Fruit fly (Drosophila melanogaster) whole organism, embryonic: ENCODE data around the gene Nmt.

Source experiments
- CG6689 ChIP-seq: fragments of 200-800 bp; sonication (Bioruptor generic); IDR thresholded peaks from 2 replicates; pipeline ENCODE4 v1.3.6; 2022; ENCODE audit warnings: missing biosample characterization, missing genetic modification characterization
- Doc2 ChIP-seq: fragments of 200-800 bp; sonication (Bioruptor generic); IDR thresholded peaks from 2 replicates; pipeline ENCODE4 v1.3.6; 2022; ENCODE audit warnings: missing biosample characterization, missing genetic modification characterization
- Hr51 ChIP-seq, 2 experiments: fragments of 200-800 bp; sonication (Bioruptor generic); optimal IDR thresholded peaks; 2 replicates in 1 of 2; 3 replicates in 1 of 2; lab custom pipeline; 2016 to 2018; ENCODE audit warnings: missing biosample characterization in 2 of 2, missing genetic modification characterization in 2 of 2, mild to moderate bottlenecking in 1 of 2, moderate library complexity in 1 of 2
- Lhr ChIP-seq: fragments of 200-800 bp; sonication (Bioruptor generic); optimal IDR thresholded peaks from 3 replicates; lab custom pipeline; 2017; ENCODE audit warnings: mild to moderate bottlenecking, missing biosample characterization, missing genetic modification reagents, missing genetic modification characterization
- NC2α ChIP-seq: fragments of 200-800 bp; sonication (Bioruptor generic); optimal IDR thresholded peaks from 2 replicates; lab custom pipeline; 2016; ENCODE audit warnings: missing biosample characterization, missing genetic modification characterization
- croc ChIP-seq: fragments of 200-800 bp; sonication (Bioruptor generic); conservative IDR thresholded peaks from 3 replicates; pipeline ENCODE4 v1.3.6; 2022; ENCODE audit warnings: missing biosample characterization, missing genetic modification characterization
- gcm2 ChIP-seq: fragments of 200-800 bp; sonication (Bioruptor generic); optimal IDR thresholded peaks from 2 replicates; lab custom pipeline; 2016; ENCODE audit warnings: missing biosample characterization, missing genetic modification characterization
- psq ChIP-seq: fragments of 200-800 bp; sonication (Bioruptor generic); optimal IDR thresholded peaks from 2 replicates; lab custom pipeline; 2017; ENCODE audit warnings: missing biosample characterization, missing genetic modification characterization
- row ChIP-seq: fragments of 200-800 bp; sonication (Bioruptor generic); IDR thresholded peaks from 3 replicates; pipeline ENCODE4 v1.3.6; 2022; ENCODE audit warnings: missing biosample characterization, missing genetic modification characterization
- seq ChIP-seq: fragments of 200-800 bp; sonication (Bioruptor generic); IDR thresholded peaks from 2 replicates; pipeline ENCODE4 v1.3.6; 2022; ENCODE audit warnings: missing biosample characterization, missing genetic modification characterization
- usp ChIP-seq: fragments of >200 bp; optimal IDR thresholded peaks from 2 replicates; lab custom pipeline; 2017; ENCODE audit warnings: missing biosample characterization, missing genetic modification characterization

DNA sequence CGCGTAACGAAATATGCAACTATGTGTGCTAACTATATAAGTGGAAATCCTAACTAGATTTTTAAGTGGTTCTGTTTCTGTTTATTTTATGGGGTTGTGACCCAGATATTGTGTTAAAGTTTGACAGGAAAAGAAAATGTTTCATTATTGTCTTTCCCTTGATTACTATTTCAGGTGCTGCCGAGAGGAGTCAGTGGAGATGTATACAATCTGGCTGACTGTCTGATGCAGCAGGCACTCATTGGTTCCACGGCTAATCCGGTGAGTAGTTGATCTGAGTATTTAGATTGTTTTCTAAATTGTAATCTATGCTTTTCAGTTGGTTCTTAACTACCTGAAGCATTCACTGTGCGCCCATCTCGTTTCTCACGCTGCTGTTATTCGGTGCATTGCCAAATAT is 14.8 kb upstream of the Nmt start, which contains the start of gene CG7387:
- no peak for TF ChIP-seq gcm2 (GFP tag; lab: Kevin White, UChicago)
- TF ChIP-seq row = no peak
- TF ChIP-seq Lhr (GFP tag; lab: Kevin White, UChicago) = no peak
- no peak for TF ChIP-seq NC2α
- TF ChIP-seq croc (GFP tag; lab: Robert Waterston, UW) = no peak
- TF ChIP-seq psq (GFP tag; lab: Kevin White, UChicago) = no peak
- no peak for TF ChIP-seq seq (GFP tag; lab: Robert Waterston, UW)
- TF ChIP-seq Doc2 (GFP tag; lab: Robert Waterston, UW) = no peak
- no peak for TF ChIP-seq Hr51 (GFP tag; optimal IDR thresholded peaks at IDR 0.05; lab: Kevin White, UChicago)
- TF ChIP-seq CG6689 (GFP tag; lab: Robert Waterston, UW) = no peak
- TF ChIP-seq usp (GFP tag; lab: Kevin White, UChicago) = no peak
